Fruit fly (Drosophila melanogaster) whole organism, embryonic: ENCODE data around the gene Sclp.

Experiments used
- Atf-2 ChIP-seq: fragments of 200-800 bp; sonication (Bioruptor generic); optimal IDR thresholded peaks from 2 replicates; lab custom pipeline; 2016; ENCODE audit warnings: missing biosample characterization, missing genetic modification characterization
- Blimp-1 ChIP-seq: fragments of 200-800 bp; sonication (Bioruptor generic); optimal IDR thresholded peaks from 3 replicates; lab custom pipeline; 2018; ENCODE audit warnings: missing biosample characterization, missing genetic modification characterization, mild to moderate bottlenecking, moderate library complexity, missing genetic modification reagents
- CG10366 ChIP-seq: fragments of 200-800 bp; sonication (Bioruptor generic); IDR thresholded peaks from 2 replicates; pipeline ENCODE4 v1.3.6; 2022; ENCODE audit warnings: missing biosample characterization, missing genetic modification characterization
- CG10462 ChIP-seq: fragments of 200-800 bp; sonication (Bioruptor generic); optimal IDR thresholded peaks from 2 replicates; lab custom pipeline; 2016; ENCODE audit warnings: missing biosample characterization, missing genetic modification characterization
- CG10543 ChIP-seq: fragments of 200-800 bp; sonication (Bioruptor generic); optimal IDR thresholded peaks from 3 replicates; lab custom pipeline; 2017; ENCODE audit warnings: missing biosample characterization, mild to moderate bottlenecking, missing genetic modification characterization, moderate library complexity
- CG11398 ChIP-seq: fragments of 200-800 bp; sonication (Bioruptor generic); optimal IDR thresholded peaks from 2 replicates; lab custom pipeline; 2016; ENCODE audit warnings: missing biosample characterization, missing genetic modification characterization
- CG1233 ChIP-seq: fragments of 200-800 bp; sonication (Bioruptor generic); optimal IDR thresholded peaks from 4 replicates; lab custom pipeline; 2018; ENCODE audit warnings: missing biosample characterization, mild to moderate bottlenecking, missing genetic modification characterization
- CG15514 ChIP-seq: fragments of 200-800 bp; sonication (Bioruptor generic); optimal IDR thresholded peaks from 3 replicates; lab custom pipeline; 2017; ENCODE audit warnings: missing biosample characterization, missing genetic modification characterization, mild to moderate bottlenecking, moderate library complexity, missing genetic modification reagents
- CG15696 ChIP-seq: fragments of 200-800 bp; sonication (Bioruptor generic); optimal IDR thresholded peaks from 2 replicates; lab custom pipeline; 2019; ENCODE audit warnings: missing biosample characterization, mild to moderate bottlenecking, missing genetic modification characterization, moderate library complexity
- CG1647 ChIP-seq: fragments of 200-800 bp; sonication (Bioruptor generic); optimal IDR thresholded peaks from 3 replicates; lab custom pipeline; 2016; ENCODE audit warnings: missing biosample characterization, missing genetic modification characterization
- CG16863 ChIP-seq: fragments of 200-800 bp; sonication (Bioruptor generic); optimal IDR thresholded peaks from 3 replicates; lab custom pipeline; 2016; ENCODE audit warnings: missing biosample characterization, missing genetic modification characterization
- CG17385 ChIP-seq: fragments of 200-800 bp; sonication (Bioruptor generic); optimal IDR thresholded peaks from 3 replicates; lab custom pipeline; 2018; ENCODE audit warnings: missing biosample characterization, mild to moderate bottlenecking, missing genetic modification characterization
- CG2199 ChIP-seq: fragments of 200-800 bp; sonication (Bioruptor generic); IDR thresholded peaks from 3 replicates; pipeline ENCODE4 v1.3.6; 2022; ENCODE audit warnings: missing biosample characterization, missing genetic modification characterization
- CG34422 ChIP-seq: fragments of 200-800 bp; sonication (Bioruptor generic); IDR thresholded peaks from 3 replicates; pipeline ENCODE4 v1.3.6; 2022; ENCODE audit warnings: missing biosample characterization, missing genetic modification characterization
- CG5953 ChIP-seq: fragments of 200-800 bp; sonication (Bioruptor generic); IDR thresholded peaks from 2 replicates; pipeline ENCODE4 v1.3.6; 2022; ENCODE audit warnings: missing biosample characterization, missing genetic modification characterization
- CG7372 ChIP-seq: fragments of 200-800 bp; sonication (Bioruptor generic); IDR thresholded peaks from 2 replicates; pipeline ENCODE4 v1.3.6; 2022; ENCODE audit warnings: missing biosample characterization, missing genetic modification characterization
- CG7987 ChIP-seq: fragments of 200-800 bp; sonication (Bioruptor generic); optimal IDR thresholded peaks from 2 replicates; lab custom pipeline; 2018; ENCODE audit warnings: missing biosample characterization, mild to moderate bottlenecking, missing genetic modification characterization, moderate library complexity
- CG9437 ChIP-seq: fragments of 200-800 bp; sonication (Bioruptor generic); optimal IDR thresholded peaks from 2 replicates; lab custom pipeline; 2018; ENCODE audit warnings: missing biosample characterization, mild to moderate bottlenecking, missing genetic modification characterization
- CG9932 ChIP-seq: fragments of 200-800 bp; sonication (Bioruptor generic); IDR thresholded peaks from 2 replicates; pipeline ENCODE4 v1.3.6; 2022; ENCODE audit warnings: missing biosample characterization, missing genetic modification characterization
- CTCF ChIP-seq: fragments of 200-800 bp; sonication (Bioruptor generic); optimal IDR thresholded peaks from 2 replicates; lab custom pipeline; 2017; ENCODE audit warnings: missing biosample characterization, mild to moderate bottlenecking, missing genetic modification characterization, moderate library complexity
- Camta ChIP-seq: fragments of 200-800 bp; sonication (Bioruptor generic); optimal IDR thresholded peaks from 2 replicates; lab custom pipeline; 2016; ENCODE audit warnings: missing biosample characterization, missing genetic modification characterization
- CkIIα-i1 ChIP-seq: fragments of 200-800 bp; sonication (Bioruptor generic); IDR thresholded peaks from 2 replicates; pipeline ENCODE4 v1.3.6; 2022; ENCODE audit warnings: missing biosample characterization, missing genetic modification characterization
- Dad ChIP-seq: fragments of 200-800 bp; sonication (Bioruptor generic); optimal IDR thresholded peaks from 3 replicates; lab custom pipeline; 2016; ENCODE audit warnings: missing biosample characterization, missing genetic modification characterization
- Dp ChIP-seq: fragments of 200-800 bp; sonication (Bioruptor generic); optimal IDR thresholded peaks from 2 replicates; lab custom pipeline; 2018; ENCODE audit warnings: missing biosample characterization, mild to moderate bottlenecking, missing genetic modification characterization, moderate library complexity
- E2f1 ChIP-seq: fragments of 200-800 bp; sonication (Bioruptor generic); IDR thresholded peaks from 2 replicates; pipeline ENCODE4 v1.3.6; 2022; ENCODE audit warnings: missing biosample characterization, missing genetic modification characterization
- Ets65A ChIP-seq: fragments of 200-800 bp; sonication (Bioruptor generic); peaks from one replicate; lab custom pipeline; 2016; ENCODE audit warnings: missing biosample characterization, missing genetic modification characterization
- Hr51 ChIP-seq, 2 experiments: fragments of 200-800 bp; sonication (Bioruptor generic); optimal IDR thresholded peaks; 2 replicates in 1 of 2; 3 replicates in 1 of 2; lab custom pipeline; 2016 to 2018; ENCODE audit warnings: missing biosample characterization in 2 of 2, missing genetic modification characterization in 2 of 2, mild to moderate bottlenecking in 1 of 2, moderate library complexity in 1 of 2
- Pdp1 ChIP-seq, 2 experiments: fragments of 200-800 bp; sonication (Bioruptor generic); optimal IDR thresholded peaks; 3 replicates each; lab custom pipeline; 2016; ENCODE audit warnings: missing biosample characterization in 2 of 2, missing genetic modification characterization in 2 of 2, mild to moderate bottlenecking in 1 of 2, moderate library complexity in 1 of 2
- Scr ChIP-seq: fragments of 200-800 bp; sonication (Bioruptor generic); IDR thresholded peaks from 2 replicates; pipeline ENCODE4 v1.3.6; 2022; ENCODE audit warnings: missing biosample characterization, missing genetic modification characterization; ENCODE audit not compliant: partially characterized antibody
- Sry-δ ChIP-seq: fragments of 200-800 bp; sonication (Bioruptor generic); optimal IDR thresholded peaks from 2 replicates; lab custom pipeline; 2016; ENCODE audit warnings: missing biosample characterization, missing genetic modification characterization
- al ChIP-seq: fragments of 200-800 bp; sonication (Bioruptor generic); IDR thresholded peaks from 2 replicates; pipeline ENCODE4 v1.3.6; 2022; ENCODE audit warnings: missing biosample characterization, missing genetic modification characterization
- ato ChIP-seq: fragments of 200-800 bp; sonication (Bioruptor generic); IDR thresholded peaks from 2 replicates; pipeline ENCODE4 v1.3.6; 2022; ENCODE audit warnings: missing biosample characterization, missing genetic modification characterization; ENCODE audit not compliant: partially characterized antibody
- bab2 ChIP-seq: fragments of 200-800 bp; sonication (Bioruptor generic); optimal IDR thresholded peaks from 2 replicates; lab custom pipeline; 2016; ENCODE audit warnings: missing biosample characterization, missing genetic modification characterization
- bigmax ChIP-seq: fragments of 200-800 bp; sonication (Bioruptor generic); optimal IDR thresholded peaks from 2 replicates; lab custom pipeline; 2018; ENCODE audit warnings: missing biosample characterization, mild to moderate bottlenecking, missing genetic modification characterization
- exex ChIP-seq: fragments of 200-800 bp; sonication (Bioruptor generic); optimal IDR thresholded peaks from 4 replicates; lab custom pipeline; 2018; ENCODE audit warnings: missing biosample characterization, mild to moderate bottlenecking, missing genetic modification characterization, moderate library complexity
- grau ChIP-seq: fragments of 200-800 bp; optimal IDR thresholded peaks from 3 replicates; lab custom pipeline; 2019; ENCODE audit warnings: missing biosample characterization, mild to moderate bottlenecking, missing genetic modification characterization, moderate library complexity
- klu ChIP-seq: fragments of 200-800 bp; sonication (Bioruptor generic); IDR thresholded peaks from 2 replicates; pipeline ENCODE4 v1.3.6; 2022; ENCODE audit warnings: missing biosample characterization, missing genetic modification characterization
- maf-S ChIP-seq: fragments of 200-800 bp; sonication (Bioruptor generic); optimal IDR thresholded peaks from 2 replicates; lab custom pipeline; 2016; ENCODE audit warnings: missing biosample characterization, missing genetic modification characterization
- mam ChIP-seq: fragments of 200-800 bp; sonication (Bioruptor generic); optimal IDR thresholded peaks from 3 replicates; lab custom pipeline; 2016; ENCODE audit warnings: missing biosample characterization, missing genetic modification characterization
- mld ChIP-seq: fragments of 200-800 bp; sonication (Bioruptor generic); IDR thresholded peaks from 3 replicates; pipeline ENCODE4 v1.3.6; 2022; ENCODE audit warnings: missing biosample characterization, missing genetic modification characterization; ENCODE audit not compliant: partially characterized antibody
- nerfin-1 ChIP-seq: fragments of 200-800 bp; sonication (Bioruptor generic); optimal IDR thresholded peaks from 3 replicates; lab custom pipeline; 2019; ENCODE audit warnings: missing biosample characterization, mild to moderate bottlenecking, missing genetic modification characterization, moderate library complexity
- schlank ChIP-seq: fragments of 200-800 bp; sonication (Bioruptor generic); optimal IDR thresholded peaks from 2 replicates; lab custom pipeline; 2018; ENCODE audit warnings: missing biosample characterization, mild to moderate bottlenecking, missing genetic modification characterization
- sisA ChIP-seq: fragments of 200-800 bp; sonication (Bioruptor generic); IDR thresholded peaks from 2 replicates; pipeline ENCODE4 v1.3.6; 2022; ENCODE audit warnings: missing biosample characterization, missing genetic modification characterization
- stwl ChIP-seq: fragments of 200-800 bp; sonication (Bioruptor generic); optimal IDR thresholded peaks from 3 replicates; lab custom pipeline; 2018; ENCODE audit warnings: missing biosample characterization, mild to moderate bottlenecking, missing genetic modification characterization, moderate library complexity
- tio ChIP-seq: fragments of 200-800 bp; sonication (Bioruptor generic); optimal IDR thresholded peaks from 2 replicates; lab custom pipeline; 2017; ENCODE audit warnings: missing biosample characterization, missing genetic modification characterization, inconsistent platforms
- trem ChIP-seq: fragments of 200-800 bp; optimal IDR thresholded peaks from 3 replicates; lab custom pipeline; 2019; ENCODE audit warnings: missing biosample characterization, mild to moderate bottlenecking, missing genetic modification characterization, moderate library complexity
- twi ChIP-seq: fragments of 200-800 bp; optimal IDR thresholded peaks from 2 replicates; lab custom pipeline; 2019; ENCODE audit warnings: missing biosample characterization, mild to moderate bottlenecking, missing genetic modification characterization, moderate library complexity
- unc-4 ChIP-seq: fragments of 200-800 bp; sonication (Bioruptor generic); IDR thresholded peaks from 2 replicates; pipeline ENCODE4 v1.3.6; 2022; ENCODE audit warnings: missing biosample characterization, missing genetic modification characterization; ENCODE audit not compliant: partially characterized antibody
- zen ChIP-seq: fragments of 200-800 bp; sonication (Bioruptor generic); optimal IDR thresholded peaks from 3 replicates; lab custom pipeline; 2018; ENCODE audit warnings: missing biosample characterization, mild to moderate bottlenecking, missing genetic modification characterization, moderate library complexity
- zen2 ChIP-seq: fragments of 200-800 bp; sonication (Bioruptor generic); IDR thresholded peaks from 3 replicates; pipeline ENCODE4 v1.3.6; 2022; ENCODE audit warnings: missing biosample characterization, missing genetic modification characterization; ENCODE audit not compliant: partially characterized antibody
- zfh1 ChIP-seq: fragments of 200-800 bp; sonication (Bioruptor generic); IDR thresholded peaks from 3 replicates; pipeline ENCODE4 v1.3.6; 2022; ENCODE audit warnings: missing biosample characterization, missing genetic modification characterization

Gene Sclp

DNA sequence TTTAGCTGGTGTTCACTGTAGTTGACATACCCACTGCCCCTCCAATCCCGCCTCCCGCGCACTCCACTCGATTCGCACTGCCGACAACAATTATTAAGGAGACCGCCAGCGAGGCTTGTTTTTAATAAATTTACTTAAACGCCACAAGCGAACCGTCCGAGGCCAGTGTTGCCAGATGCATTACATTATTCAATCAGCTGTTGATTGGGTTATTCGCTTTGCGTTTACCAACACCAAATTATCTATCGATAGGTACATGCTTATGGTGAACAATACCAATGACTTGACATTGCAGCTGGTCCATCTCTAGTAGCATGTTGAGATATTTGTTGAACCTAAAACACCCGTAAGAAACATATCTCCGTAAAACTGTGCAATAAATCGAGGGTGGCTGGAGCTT, 37.5 kb downstream of the Sclp start, which contains the start of the genes CG10353 and SelG (continued):
- TF ChIP-seq trem (peak; percentile 58), Scr (GFP tag; lab: Robert Waterston, UW) (peak; percentile 80), zen (peak; percentile 25), stwl (tag; lab: Kevin White, UChicago) (peak; percentile 99), exex (tag; lab: Kevin White, UChicago) (peak; percentile 11), klu (GFP tag; lab: Robert Waterston, UW) (no peak), twi (tag; lab: Kevin White, UChicago) (peak; percentile 4), CG17385 (GFP tag; lab: Kevin White, UChicago) (peak; percentile 26), CG10462 (GFP tag; lab: Kevin White, UChicago) (no peak), CG7372 (GFP tag; lab: Robert Waterston, UW) (no peak), CkIIα-i1 (no peak), bigmax (peak; percentile 34), Hr51 (GFP tag; optimal IDR thresholded peaks at IDR 0.05; lab: Kevin White, UChicago) (peak in 1 of 2 experiments; percentile 57), Pdp1 (GFP tag; optimal IDR thresholded peaks at IDR 0.05; lab: Kevin White, UChicago) (peak; percentile 30 to 77), CG1233 (GFP tag; lab: Kevin White, UChicago) (no peak), CG9932 (GFP tag; lab: Robert Waterston, UW) (peak; percentile 67), nerfin-1 (tag; lab: Kevin White, UChicago) (peak; percentile 48), Dp (peak; percentile 46), CG5953 (GFP tag; lab: Robert Waterston, UW) (no peak), Atf-2 (GFP tag; lab: Kevin White, UChicago) (no peak), CG11398 (GFP tag; lab: Kevin White, UChicago) (peak; percentile 5), Dad (peak; percentile 60), Sry-δ (GFP tag; lab: Kevin White, UChicago) (peak; percentile 95), CG1647 (GFP tag; lab: Kevin White, UChicago) (peak; percentile 38), bab2 (GFP tag; lab: Kevin White, UChicago) (peak; percentile 37), ato (GFP tag; lab: Robert Waterston, UW) (peak; percentile 80), zen2 (GFP tag; lab: Robert Waterston, UW) (peak; percentile 90), grau (tag; lab: Kevin White, UChicago) (peak; percentile 66), CG15514 (GFP tag; lab: Kevin White, UChicago) (peak; percentile 77), sisA (no peak), CG16863 (GFP tag; lab: Kevin White, UChicago) (peak; percentile 10), unc-4 (GFP tag; lab: Robert Waterston, UW) (peak; percentile 82), tio (GFP tag; lab: Kevin White, UChicago) (no peak), CG15696 (tag; lab: Kevin White, UChicago) (no peak), Ets65A (GFP tag; lab: Kevin White, UChicago) (peak; percentile 83), CG10543 (GFP tag; lab: Kevin White, UChicago) (peak; percentile 55), al (GFP tag; lab: Robert Waterston, UW) (no peak), CG9437 (GFP tag; lab: Kevin White, UChicago) (no peak), zfh1 (GFP tag; lab: Robert Waterston, UW) (peak; percentile 42; the same call in 1 of the 3 replicates), CG2199 (GFP tag; lab: Robert Waterston, UW) (peak; percentile 28; the same call in 1 of the 3 replicates), mld (GFP tag; lab: Robert Waterston, UW) (peak; percentile 45; the same call in 1 of the 3 replicates), Blimp-1 (GFP tag; lab: Kevin White, UChicago) (no peak), CG7987 (GFP tag; lab: Kevin White, UChicago) (peak; percentile 45), CG34422 (no peak), mam (GFP tag; lab: Kevin White, UChicago) (peak; percentile 72), E2f1 (GFP tag; lab: Robert Waterston, UW) (no peak), CTCF (peak; percentile 11), schlank (tag; lab: Kevin White, UChicago) (no peak), maf-S (GFP tag; lab: Kevin White, UChicago) (peak; percentile 44), CG10366 (GFP tag; lab: Robert Waterston, UW) (0 out of 2 replicates have a peak, but pooled peaks have one; percentile 11), Camta (peak; percentile 41)
